Worm (Caenorhabditis elegans) whole organism, mixed stage, embryonic: Measurements from ENCODE around the gene K08D9.10.

ENCODE experiments used
- M03D4.4 ChIP-seq: sonication (generic microtip); optimal IDR thresholded peaks from 2 replicates; lab custom pipeline; 2017; ENCODE audit warnings: mild to moderate bottlenecking, missing genetic modification characterization, missing compliant biosample characterization
- blmp-1 ChIP-seq: fragments of 150-350 bp; optimal IDR thresholded peaks from 2 replicates; lab custom pipeline; 2014; ENCODE audit warnings: missing biosample characterization, missing genetic modification characterization
- ceh-43 ChIP-seq: fragments of 200-800 bp; sonication (Bioruptor generic); optimal IDR thresholded peaks from 2 replicates; lab custom pipeline; 2018; ENCODE audit warnings: mild to moderate bottlenecking, missing genetic modification characterization, moderate library complexity, missing compliant biosample characterization
- elt-1 ChIP-seq: sonication (generic microtip); optimal IDR thresholded peaks from 2 replicates; lab custom pipeline; 2017; ENCODE audit warnings: missing genetic modification characterization, mild to moderate bottlenecking, missing compliant biosample characterization, antibody characterized with exemption, moderate library complexity, borderline replicate concordance; ENCODE audit not compliant: insufficient read depth
- elt-3 ChIP-seq: fragments of 150-350 bp; optimal IDR thresholded peaks from 2 replicates; lab custom pipeline; 2014; ENCODE audit warnings: missing biosample characterization, missing genetic modification characterization
- ham-2 ChIP-seq: fragments of 200-800 bp; sonication (Bioruptor generic); optimal IDR thresholded peaks from 2 replicates; lab custom pipeline; 2018; ENCODE audit warnings: mild to moderate bottlenecking, missing genetic modification characterization, missing compliant biosample characterization
- lin-32 ChIP-seq: fragments of 200-800 bp; sonication (Bioruptor generic); optimal IDR thresholded peaks from 2 replicates; lab custom pipeline; 2018; ENCODE audit warnings: mild to moderate bottlenecking, missing genetic modification characterization, missing compliant biosample characterization
- nhr-237 ChIP-seq: fragments of 150-350 bp; optimal IDR thresholded peaks from 2 replicates; lab custom pipeline; 2014; ENCODE audit warnings: missing biosample characterization, missing genetic modification characterization
- nhr-28 ChIP-seq: fragments of 150-350 bp; optimal IDR thresholded peaks from 2 replicates; lab custom pipeline; 2014; ENCODE audit warnings: missing biosample characterization, missing genetic modification characterization
- nhr-76 ChIP-seq: sonication (generic microtip); optimal IDR thresholded peaks from 2 replicates; lab custom pipeline; 2017; ENCODE audit warnings: missing biosample characterization, missing genetic modification characterization
- pha-4 ChIP-seq: fragments of 150-350 bp; optimal IDR thresholded peaks from 2 replicates; lab custom pipeline; 2018; ENCODE audit warnings: missing biosample characterization, missing genetic modification reagents, missing genetic modification characterization
- snpc-4 ChIP-seq: fragments of 150-350 bp; optimal IDR thresholded peaks from 2 replicates; lab custom pipeline; 2014; ENCODE audit warnings: missing biosample characterization, missing genetic modification characterization
- unc-39 ChIP-seq: fragments of 150-350 bp; optimal IDR thresholded peaks from 2 replicates; lab custom pipeline; 2014; ENCODE audit warnings: missing biosample characterization, missing genetic modification characterization
- ztf-11 ChIP-seq: fragments of 150-350 bp; optimal IDR thresholded peaks from 2 replicates; lab custom pipeline; 2014; ENCODE audit warnings: missing biosample characterization, missing genetic modification characterization

ce11 chrV:3269407-3269806 lies 38.7 kb downstream of the K08D9.10 start, which contains the start of gene T28A11.19:
- no peak for TF ChIP-seq nhr-28 (tag; lab: Kevin White, UChicago)
- no peak for TF ChIP-seq ztf-11 (tag; lab: Kevin White, UChicago)
- no peak for TF ChIP-seq nhr-76 (tag; lab: Kevin White, UChicago)
- TF ChIP-seq elt-3 (tag; lab: Kevin White, UChicago): no peak
- TF ChIP-seq ham-2 (GFP tag; lab: Kevin White, UChicago): no peak
- no peak for TF ChIP-seq blmp-1 (tag; lab: Kevin White, UChicago)
- TF ChIP-seq nhr-237: no peak
- no peak for TF ChIP-seq M03D4.4 (tag; lab: Kevin White, UChicago)
- TF ChIP-seq pha-4 (tag; lab: Kevin White, UChicago): no peak
- TF ChIP-seq elt-1 (tag; lab: Kevin White, UChicago): no peak
- no peak for TF ChIP-seq snpc-4
- no peak for TF ChIP-seq ceh-43 (GFP tag; lab: Kevin White, UChicago)
- TF ChIP-seq lin-32 (GFP tag; lab: Kevin White, UChicago): no peak
- TF ChIP-seq unc-39: no peak
